Fruit fly (Drosophila melanogaster) whole organism, wandering third instar larva: ENCODE results near the gene CG7271.

Experiments
- CG32264 ChIP-seq: fragments of 200-800 bp; sonication (Bioruptor generic); optimal IDR thresholded peaks from 2 replicates; lab custom pipeline; 2016; ENCODE audit warnings: missing biosample characterization, missing genetic modification characterization
- CG9705 ChIP-seq: fragments of 200-800 bp; sonication (Bioruptor generic); optimal IDR thresholded peaks from 2 replicates; lab custom pipeline; 2018; ENCODE audit warnings: missing biosample characterization, mild to moderate bottlenecking, missing genetic modification characterization
- CrebA ChIP-seq: fragments of 200-800 bp; sonication (Bioruptor generic); optimal IDR thresholded peaks from 2 replicates; lab custom pipeline; 2016; ENCODE audit warnings: missing biosample characterization, mild to moderate bottlenecking, missing genetic modification characterization, borderline replicate concordance
- Dif ChIP-seq: fragments of 200-275, 200-300 bp; sonication (Bioruptor generic); optimal IDR thresholded peaks from 2 replicates; lab custom pipeline; 2018; ENCODE audit warnings: missing biosample characterization, missing genetic modification characterization; ENCODE audit not compliant: partially characterized antibody
- GATAd ChIP-seq: sonication (Bioruptor generic); optimal IDR thresholded peaks from 2 replicates; lab custom pipeline; 2016; ENCODE audit warnings: missing biosample characterization, missing genetic modification characterization
- HLH106 ChIP-seq: fragments of 200-800 bp; optimal IDR thresholded peaks from 3 replicates; lab custom pipeline; 2019; ENCODE audit warnings: missing biosample characterization, mild to moderate bottlenecking, missing genetic modification characterization, moderate library complexity
- Hnf4 ChIP-seq: fragments of 200-800 bp; sonication (Bioruptor generic); optimal IDR thresholded peaks from 2 replicates; lab custom pipeline; 2016; ENCODE audit warnings: missing biosample characterization, mild to moderate bottlenecking, missing genetic modification characterization
- Hr78 ChIP-seq: fragments of >200 bp; optimal IDR thresholded peaks from 2 replicates; lab custom pipeline; 2017; ENCODE audit warnings: missing biosample characterization, missing genetic modification characterization
- Hr83 ChIP-seq: fragments of 200-300 bp; sonication (Bioruptor generic); optimal IDR thresholded peaks from 2 replicates; lab custom pipeline; 2016; ENCODE audit warnings: missing biosample characterization, mild to moderate bottlenecking, missing genetic modification characterization, moderate library complexity; ENCODE audit not compliant: poor library complexity, severe bottlenecking
- Jra ChIP-seq: sonication (Bioruptor generic); optimal IDR thresholded peaks from 2 replicates; lab custom pipeline; 2016; ENCODE audit warnings: missing biosample characterization, missing genetic modification characterization
- Mio ChIP-seq: sonication (Bioruptor generic); optimal IDR thresholded peaks from 2 replicates; lab custom pipeline; 2016; ENCODE audit warnings: missing biosample characterization, missing genetic modification characterization
- N ChIP-seq: fragments of >200 bp; optimal IDR thresholded peaks from 2 replicates; lab custom pipeline; 2018; ENCODE audit warnings: missing biosample characterization, missing external identifiers, missing genetic modification characterization
- OdsH ChIP-seq: fragments of 200-800 bp; sonication (Bioruptor generic); optimal IDR thresholded peaks from 2 replicates; lab custom pipeline; 2016; ENCODE audit warnings: missing biosample characterization, mild to moderate bottlenecking, missing genetic modification characterization
- Rel ChIP-seq, 2 experiments: fragments of 200-800 bp; sonication (Bioruptor generic) in 1 of 2; optimal IDR thresholded peaks; 2 replicates in 1 of 2; 3 replicates in 1 of 2; lab custom pipeline; 2016 to 2019; ENCODE audit warnings: mild to moderate bottlenecking in 2 of 2, missing biosample characterization in 2 of 2, missing genetic modification characterization in 2 of 2, moderate library complexity in 1 of 2
- Vsx2 ChIP-seq: fragments of 200-300, 225-300 bp; sonication (Bioruptor generic); optimal IDR thresholded peaks from 2 replicates; lab custom pipeline; 2018; ENCODE audit warnings: missing biosample characterization, missing genetic modification characterization; ENCODE audit not compliant: partially characterized antibody
- dsf ChIP-seq: sonication (Bioruptor generic); optimal IDR thresholded peaks from 2 replicates; lab custom pipeline; 2016; ENCODE audit warnings: missing biosample characterization, missing genetic modification characterization, borderline replicate concordance
- ey ChIP-seq: fragments of 200-800 bp; sonication (Bioruptor generic); optimal IDR thresholded peaks from 2 replicates; lab custom pipeline; 2016; ENCODE audit warnings: missing biosample characterization, missing genetic modification characterization
- fru ChIP-seq: fragments of 200-800 bp; sonication (Bioruptor generic); optimal IDR thresholded peaks from 3 replicates; lab custom pipeline; 2016; ENCODE audit warnings: missing biosample characterization, mild to moderate bottlenecking, missing genetic modification characterization
- h ChIP-seq: fragments of 200-800 bp; sonication (Bioruptor generic); optimal IDR thresholded peaks from 3 replicates; lab custom pipeline; 2016; ENCODE audit warnings: missing biosample characterization, mild to moderate bottlenecking, missing genetic modification characterization
- jim ChIP-seq: fragments of 175-275, 200-325 bp; sonication (Bioruptor generic); optimal IDR thresholded peaks from 2 replicates; lab custom pipeline; 2016; ENCODE audit warnings: missing biosample characterization, mild to moderate bottlenecking, missing genetic modification characterization
- lola ChIP-seq: fragments of >200 bp; optimal IDR thresholded peaks from 2 replicates; lab custom pipeline; 2017; ENCODE audit warnings: missing biosample characterization, missing genetic modification characterization
- psq ChIP-seq: fragments of 200-800 bp; sonication (Bioruptor generic); optimal IDR thresholded peaks from 3 replicates; lab custom pipeline; 2017; ENCODE audit warnings: missing biosample characterization, mild to moderate bottlenecking, missing genetic modification characterization, moderate library complexity
- rgr ChIP-seq: fragments of 200-800 bp; sonication (Bioruptor generic); optimal IDR thresholded peaks from 3 replicates; lab custom pipeline; 2016; ENCODE audit warnings: missing biosample characterization, mild to moderate bottlenecking, missing genetic modification characterization
- sv ChIP-seq: fragments of 200-800 bp; sonication (Bioruptor generic); optimal IDR thresholded peaks from 3 replicates; lab custom pipeline; 2016; ENCODE audit warnings: missing biosample characterization, missing genetic modification characterization
- tai ChIP-seq: sonication (Bioruptor generic); optimal IDR thresholded peaks from 2 replicates; lab custom pipeline; 2016; ENCODE audit warnings: missing biosample characterization, missing genetic modification characterization
- usp ChIP-seq: fragments of >200 bp; optimal IDR thresholded peaks from 2 replicates; lab custom pipeline; 2017; ENCODE audit warnings: missing biosample characterization, missing genetic modification characterization
- woc ChIP-seq: sonication (Bioruptor generic); optimal IDR thresholded peaks from 2 replicates; lab custom pipeline; 2016; ENCODE audit warnings: missing biosample characterization, mild to moderate bottlenecking, missing genetic modification characterization

Gene CG7271

DNA sequence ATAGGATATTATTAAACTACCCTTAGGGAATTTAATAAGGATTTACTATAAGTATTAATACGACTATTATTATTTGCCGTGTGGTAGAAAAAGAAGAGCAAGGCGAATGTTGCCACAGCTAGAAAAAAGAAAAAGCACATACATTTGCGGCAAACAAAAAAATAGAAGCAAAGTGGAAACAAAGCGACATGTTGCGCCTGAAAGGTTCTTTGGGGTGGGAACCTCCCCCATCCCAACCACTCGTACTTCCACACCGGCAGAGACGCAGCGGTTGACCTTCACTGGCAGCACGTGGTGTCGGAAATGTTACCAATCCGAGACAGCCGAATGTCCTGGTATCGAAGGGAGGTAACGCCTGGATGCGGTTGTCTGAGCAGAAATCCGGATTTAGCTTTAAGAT lies 48.8 kb downstream of the CG7271 start:
- TF ChIP-seq woc (GFP tag; lab: Kevin White, UChicago) (no peak), Dif (GFP tag; lab: Kevin White, UChicago) (no peak), dsf (no peak)

DNA sequence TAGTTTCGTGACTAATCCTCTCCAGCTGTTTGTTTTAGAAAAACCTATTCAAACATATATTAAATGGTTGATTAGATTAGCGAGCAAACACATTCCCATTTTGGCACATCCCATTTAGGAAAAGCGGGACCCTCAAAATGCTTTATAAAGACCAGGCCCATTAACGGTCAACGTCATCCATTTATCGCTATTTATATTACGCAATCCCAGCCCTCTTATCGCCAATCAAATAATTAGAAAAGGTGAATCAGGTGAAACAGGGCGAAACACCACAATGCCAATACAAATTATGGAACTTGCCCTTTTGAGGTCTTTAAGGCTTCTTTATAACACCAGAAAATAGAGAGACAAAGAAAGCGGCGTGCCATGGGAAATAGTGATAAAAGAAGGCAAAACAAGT lies 49.5 kb downstream of the CG7271 start:
- TF ChIP-seq h (GFP tag; lab: Kevin White, UChicago) (no peak), Hr78 (GFP tag; lab: Kevin White, UChicago) (no peak), Mio (GFP tag; lab: Kevin White, UChicago) (no peak), dsf (no peak), Jra (no peak), jim (GFP tag; lab: Kevin White, UChicago) (no peak), Hnf4 (GFP tag; lab: Kevin White, UChicago) (no peak), rgr (no peak), sv (GFP tag; lab: Kevin White, UChicago) (no peak), usp (no peak), fru (GFP tag; lab: Kevin White, UChicago) (no peak), Hr83 (GFP tag; lab: Kevin White, UChicago) (no peak), Dif (GFP tag; lab: Kevin White, UChicago) (no peak), Rel (GFP tag; optimal IDR thresholded peaks at IDR 0.05; lab: Kevin White, UChicago) (no peak), Rel (tag; optimal IDR thresholded peaks at IDR 0.05; lab: Kevin White, UChicago) (no peak), tai (no peak), woc (GFP tag; lab: Kevin White, UChicago) (no peak), CG9705 (GFP tag; lab: Kevin White, UChicago) (no peak), CG32264 (GFP tag; lab: Kevin White, UChicago) (no peak)

DNA sequence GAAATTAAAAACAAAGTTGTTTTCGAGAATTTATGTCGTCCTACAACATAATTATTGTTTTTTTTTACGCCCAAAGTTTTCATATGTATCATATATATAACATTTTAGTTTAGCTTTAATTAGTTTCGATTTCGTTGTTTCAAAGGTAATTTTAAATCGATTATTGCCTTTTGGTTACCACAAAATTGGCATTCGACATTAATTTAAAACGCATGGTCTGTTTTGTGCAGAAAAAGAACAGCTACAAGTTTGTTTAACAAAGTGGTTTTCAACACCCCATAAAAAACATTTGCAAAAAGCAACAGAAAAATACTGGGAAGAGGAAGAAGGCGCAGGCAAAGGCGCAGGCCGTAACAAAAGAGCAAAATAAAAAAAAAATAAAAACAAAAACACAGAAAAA lies 49.9 kb downstream of the CG7271 start:
- no peak for TF ChIP-seq Dif (GFP tag; lab: Kevin White, UChicago)
- TF ChIP-seq lola (GFP tag; lab: Kevin White, UChicago) = no peak
- no peak for TF ChIP-seq CrebA (GFP tag; lab: Kevin White, UChicago)
- TF ChIP-seq CG32264 (GFP tag; lab: Kevin White, UChicago) = no peak
- no peak for TF ChIP-seq Hnf4 (GFP tag; lab: Kevin White, UChicago)
- no peak for TF ChIP-seq OdsH (GFP tag; lab: Kevin White, UChicago)
- TF ChIP-seq Vsx2 (GFP tag; lab: Kevin White, UChicago) = no peak
- TF ChIP-seq rgr = no peak
- no peak for TF ChIP-seq CG9705 (GFP tag; lab: Kevin White, UChicago)
- no peak for TF ChIP-seq h (GFP tag; lab: Kevin White, UChicago)
- no peak for TF ChIP-seq psq (GFP tag; lab: Kevin White, UChicago)
- TF ChIP-seq fru (GFP tag; lab: Kevin White, UChicago) = no peak
- TF ChIP-seq GATAd = no peak
- no peak for TF ChIP-seq N (GFP tag; lab: Kevin White, UChicago)
- TF ChIP-seq woc (GFP tag; lab: Kevin White, UChicago) = no peak
- no peak for TF ChIP-seq Hr78 (GFP tag; lab: Kevin White, UChicago)
- TF ChIP-seq ey (GFP tag; lab: Kevin White, UChicago) = no peak
- no peak for TF ChIP-seq HLH106 (tag; lab: Kevin White, UChicago)
- TF ChIP-seq dsf = no peak
